Fruit fly (Drosophila melanogaster): ENCODE measurements around the gene MED10.

Gene MED10

dm6 chr3L:16241296-16241695, 9.4 kb downstream of the MED10 start:
- TF ChIP-seq CG3281 (GFP tag; optimal IDR thresholded peaks at IDR 0.05) (no peak), chif (GFP tag; optimal IDR thresholded peaks at IDR 0.05) (no peak), Ets65A (GFP tag) (peak; percentile 88), hkb (optimal IDR thresholded peaks at IDR 0.05) (no peak), hkb (GFP tag; IDR thresholded peaks at IDR 0.05) (no peak), h (optimal IDR thresholded peaks at IDR 0.05) (no peak), CG32767 (GFP tag; IDR thresholded peaks at IDR 0.05) (no peak), CTCF (GFP tag; optimal IDR thresholded peaks at IDR 0.05) (no peak), Nf-YB (GFP tag; optimal IDR thresholded peaks at IDR 0.05) (no peak)

dm6 chr3L:16252255-16252654, 20.4 kb downstream of the MED10 start, which contains the start of gene CG13055:
TSS of gene CG13055 (minus strand) at chr3L:16252355.
- TF ChIP-seq CTCF (GFP tag; optimal IDR thresholded peaks at IDR 0.05) (peak; percentile 62), CG12942 (GFP tag; optimal IDR thresholded peaks at IDR 0.05) (no peak), Trl (optimal IDR thresholded peaks at IDR 0.05) (peak; percentile 24 to 49), Trl (GFP tag; optimal IDR thresholded peaks at IDR 0.05) (no peak), CG17361 (GFP tag; IDR thresholded peaks at IDR 0.05) (no peak), CG17612 (GFP tag; IDR thresholded peaks at IDR 0.05) (no peak), CG4282 (GFP tag; optimal IDR thresholded peaks at IDR 0.05) (no peak), Oaz (GFP tag; IDR thresholded peaks at IDR 0.05) (0 out of 2 replicates have a peak, but pooled peaks have one; percentile 11), Nf-YB (GFP tag; optimal IDR thresholded peaks at IDR 0.05) (no peak), vvl (GFP tag; IDR thresholded peaks at IDR 0.05) (no peak), Taf1 (GFP tag; IDR thresholded peaks at IDR 0.05) (no peak), emc (GFP tag; optimal IDR thresholded peaks at IDR 0.05) (no peak), crol (GFP tag; IDR thresholded peaks at IDR 0.05) (0 out of 2 replicates have a peak, but pooled peaks have one; percentile 46), pros (GFP tag; optimal IDR thresholded peaks at IDR 0.05) (no peak), Dip3 (GFP tag; optimal IDR thresholded peaks at IDR 0.05) (no peak), CG18011 (GFP tag; optimal IDR thresholded peaks at IDR 0.05) (no peak), CG14710 (tag; optimal IDR thresholded peaks at IDR 0.05) (no peak), CG12769 (tag; optimal IDR thresholded peaks at IDR 0.05) (no peak), Dref (GFP tag; IDR thresholded peaks at IDR 0.05) (peak; percentile 22; the same call in 1 of the 2 replicates), YL-1 (GFP tag; optimal IDR thresholded peaks at IDR 0.05) (no peak), da (GFP tag; optimal IDR thresholded peaks at IDR 0.05) (no peak), Rfx (GFP tag; IDR thresholded peaks at IDR 0.05) (no peak), H15 (GFP tag; IDR thresholded peaks at IDR 0.05) (no peak), Neu2 (GFP tag; optimal IDR thresholded peaks at IDR 0.05; ENCODE audit: borderline replicate concordance) (no peak), CG2120 (GFP tag; optimal IDR thresholded peaks at IDR 0.05) (no peak), gcm2 (GFP tag; optimal IDR thresholded peaks at IDR 0.05) (no peak), CG4820 (GFP tag; optimal IDR thresholded peaks at IDR 0.05) (no peak), fd3F (GFP tag; optimal IDR thresholded peaks at IDR 0.05) (no peak), Deaf1 (tag; optimal IDR thresholded peaks at IDR 0.05) (peak; percentile 51), Mad (GFP tag; optimal IDR thresholded peaks at IDR 0.05) (no peak), CG4424 (GFP tag; optimal IDR thresholded peaks at IDR 0.05) (no peak), twi (tag; optimal IDR thresholded peaks at IDR 0.05) (no peak), CG13424 (tag; optimal IDR thresholded peaks at IDR 0.05) (no peak), CG2875 (GFP tag; optimal IDR thresholded peaks at IDR 0.05) (no peak), cad (GFP tag; optimal IDR thresholded peaks at IDR 0.05) (no peak), pzg (GFP tag; optimal IDR thresholded peaks at IDR 0.05) (no peak), Sry-β (GFP tag; optimal IDR thresholded peaks at IDR 0.05) (no peak), aop (GFP tag; IDR thresholded peaks at IDR 0.05) (no peak), CG7372 (GFP tag; IDR thresholded peaks at IDR 0.05) (no peak), CG18476 (GFP tag; optimal IDR thresholded peaks at IDR 0.05) (no peak), NK7.1 (GFP tag; optimal IDR thresholded peaks at IDR 0.05) (no peak), E2f1 (GFP tag; IDR thresholded peaks at IDR 0.05) (no peak), Camta (GFP tag; optimal IDR thresholded peaks at IDR 0.05) (no peak), CG12219 (GFP tag; optimal IDR thresholded peaks at IDR 0.05) (no peak), Spps (tag; optimal IDR thresholded peaks at IDR 0.05) (no peak), CG6854 (GFP tag; optimal IDR thresholded peaks at IDR 0.05) (no peak)

All from whole organism, embryonic.